Worm (Caenorhabditis elegans): ENCODE data around the gene frpr-4.

Gene frpr-4

ce11 chrII:5246791-5247361 is 8.5 kb downstream of the frpr-4 start, which contains the start of gene ptr-6:
Gene ptr-6, minus strand, starts transcription at chrII:5246837.
- peak in 1 of 2 experiments; percentile 32 for TF ChIP-seq mdl-1 (tag; optimal IDR thresholded peaks at IDR 0.05)
- TF ChIP-seq aha-1 (tag), result peak; percentile 50
- TF ChIP-seq ctbp-1 (GFP tag; IDR thresholded peaks at IDR 0.05), result no peak
- TF ChIP-seq dmd-6 (GFP tag; IDR thresholded peaks at IDR 0.05), result peak; percentile 33; the same call in 1 of the 2 replicates
- no peak for TF ChIP-seq daf-8 (GFP tag; IDR thresholded peaks at IDR 0.05)
- TF ChIP-seq hlh-30 (tag; optimal IDR thresholded peaks at IDR 0.05; ENCODE audit: insufficient read depth), result peak; percentile 23
- peak; percentile 16 for TF ChIP-seq hlh-11 (tag; optimal IDR thresholded peaks at IDR 0.05)
- no peak for TF ChIP-seq fkh-10 (GFP tag; optimal IDR thresholded peaks at IDR 0.05)
- no peak for TF ChIP-seq nhr-10 (tag; optimal IDR thresholded peaks at IDR 0.05)
- no peak for TF ChIP-seq unc-39 (tag; optimal IDR thresholded peaks at IDR 0.05)
- peak; percentile 29 for TF ChIP-seq nhr-48 (tag; optimal IDR thresholded peaks at IDR 0.05)
- no peak for TF ChIP-seq zip-11 (GFP tag; IDR thresholded peaks at IDR 0.05)
- TF ChIP-seq unc-62 (GFP tag; optimal IDR thresholded peaks at IDR 0.05 in 1 of 2), result peak in 1 of 2 experiments; percentile 65
- TF ChIP-seq unc-62 (tag; optimal IDR thresholded peaks at IDR 0.05), result no peak
- TF ChIP-seq ceh-20 (GFP tag; IDR thresholded peaks at IDR 0.05), result no peak
- TF ChIP-seq nhr-28 (tag; optimal IDR thresholded peaks at IDR 0.05), result peak; percentile 3
- no peak for TF ChIP-seq hmg-1.1 (GFP tag; IDR thresholded peaks at IDR 0.05)
- TF ChIP-seq lim-7 (GFP tag; IDR thresholded peaks at IDR 0.05), result no peak
- TF ChIP-seq nhr-102 (tag; optimal IDR thresholded peaks at IDR 0.05), result peak; percentile 16

ce11 chrII:5241560-5241959 is 13.8 kb downstream of the frpr-4 start, which contains the start of gene T16D1.1:
Gene T16D1.1, minus strand, starts transcription at chrII:5241660.
- TF ChIP-seq spr-3 (GFP tag; optimal IDR thresholded peaks at IDR 0.05) (no peak), ceh-28 (tag; optimal IDR thresholded peaks at IDR 0.05) (no peak), ceh-32 (tag; optimal IDR thresholded peaks at IDR 0.05; ENCODE audit: poor library complexity) (no peak), dmd-9 (GFP tag; IDR thresholded peaks at IDR 0.05) (no peak), ama-1 (optimal IDR thresholded peaks at IDR 0.05) (no peak), lin-1 (GFP tag; IDR thresholded peaks at IDR 0.05) (no peak), tag-97 (GFP tag; IDR thresholded peaks at IDR 0.05) (no peak), R02D3.7 (tag; optimal IDR thresholded peaks at IDR 0.05) (no peak), zfp-3 (GFP tag; conservative IDR thresholded peaks at IDR 0.05) (no peak), mes-2 (tag; optimal IDR thresholded peaks at IDR 0.05; ENCODE audit: poor library complexity, severe bottlenecking) (no peak), madf-5 (GFP tag; IDR thresholded peaks at IDR 0.05) (no peak), unc-62 (GFP tag; optimal IDR thresholded peaks at IDR 0.05 in 1 of 2) (no peak), unc-62 (tag; optimal IDR thresholded peaks at IDR 0.05) (no peak), F37D6.2 (tag; optimal IDR thresholded peaks at IDR 0.05) (no peak), dmd-8 (GFP tag; IDR thresholded peaks at IDR 0.05) (no peak), T26A8.4 (GFP tag; IDR thresholded peaks at IDR 0.05) (no peak), nhr-28 (tag; optimal IDR thresholded peaks at IDR 0.05) (no peak), duxl-1 (tag; optimal IDR thresholded peaks at IDR 0.05; ENCODE audit: poor library complexity) (no peak)

- TF ChIP-seq nhr-42 (GFP tag; IDR thresholded peaks at IDR 0.05) (no peak), nhr-76 (tag; optimal IDR thresholded peaks at IDR 0.05) (no peak), mep-1 (tag; optimal IDR thresholded peaks at IDR 0.05) (no peak), zfp-2 (tag; optimal IDR thresholded peaks at IDR 0.05) (no peak), Y105C5A.15 (GFP tag; IDR thresholded peaks at IDR 0.05) (no peak), egl-43 (GFP tag; IDR thresholded peaks at IDR 0.05) (no peak), lin-38 (GFP tag; IDR thresholded peaks at IDR 0.05) (no peak), ceh-44 (GFP tag; IDR thresholded peaks at IDR 0.05) (no peak), daf-8 (GFP tag; IDR thresholded peaks at IDR 0.05) (no peak), gei-8 (GFP tag; optimal IDR thresholded peaks at IDR 0.05) (no peak), nhr-6 (tag; optimal IDR thresholded peaks at IDR 0.05) (no peak), lin-13 (GFP tag; optimal IDR thresholded peaks at IDR 0.05) (no peak), saeg-2 (GFP tag; IDR thresholded peaks at IDR 0.05) (no peak), tag-97 (GFP tag; IDR thresholded peaks at IDR 0.05) (no peak), hif-1 (tag; optimal IDR thresholded peaks at IDR 0.05) (no peak), hmg-1.1 (GFP tag; IDR thresholded peaks at IDR 0.05) (no peak), lsy-2 (tag; optimal IDR thresholded peaks at IDR 0.05) (no peak), nhr-102 (tag; optimal IDR thresholded peaks at IDR 0.05) (no peak), mxl-3 (GFP tag; optimal IDR thresholded peaks at IDR 0.05) (no peak), fkh-10 (GFP tag; optimal IDR thresholded peaks at IDR 0.05) (no peak)
These were observed 17.0 kb downstream of the frpr-4 start, which contains the start of gene pho-4 for ce11 chrII:5238366-5238765. Gene pho-4, minus strand, starts transcription at chrII:5238466.

All from whole organism, L4 larva.